Fruit fly (Drosophila melanogaster): ENCODE results near the gene Porin2.

Gene Porin2

dm6 chr2L:10841619-10842018, 5.2 kb downstream of the Porin2 start:
- TF ChIP-seq CG32121 (GFP tag; IDR thresholded peaks at IDR 0.05) (no peak), Pif1B (GFP tag; optimal IDR thresholded peaks at IDR 0.05) (no peak), fd96Ca (GFP tag; IDR thresholded peaks at IDR 0.05) (no peak), CG34367 (tag; optimal IDR thresholded peaks at IDR 0.05) (no peak), rn (GFP tag; IDR thresholded peaks at IDR 0.05) (no peak), gl (tag; optimal IDR thresholded peaks at IDR 0.05) (no peak)

dm6 chr2L:10837491-10837890, 9.4 kb downstream of the Porin2 start, which contains the start of gene Nos:
Nos (minus strand) TSS chr2L:10837511.
- TF ChIP-seq CG17806 (tag; optimal IDR thresholded peaks at IDR 0.05) (no peak), CG12605 (GFP tag; IDR thresholded peaks at IDR 0.05) (peak; percentile 76), D1 (tag; optimal IDR thresholded peaks at IDR 0.05) (no peak)

- TF ChIP-seq Pif1B (GFP tag; optimal IDR thresholded peaks at IDR 0.05): no peak
Observed at dm6 chr2L:10831590-10831989, 15.3 kb downstream of the Porin2 start.

- TF ChIP-seq CG17806 (tag; optimal IDR thresholded peaks at IDR 0.05) (no peak), CG32121 (GFP tag; IDR thresholded peaks at IDR 0.05) (no peak), Pif1B (GFP tag; optimal IDR thresholded peaks at IDR 0.05) (no peak), Pif1A (GFP tag; optimal IDR thresholded peaks at IDR 0.05) (no peak), EcR (GFP tag; optimal IDR thresholded peaks at IDR 0.05) (no peak), CG9948 (tag; optimal IDR thresholded peaks at IDR 0.05) (no peak), CG8301 (tag; optimal IDR thresholded peaks at IDR 0.05) (no peak), CG13204 (GFP tag; optimal IDR thresholded peaks at IDR 0.05) (no peak), D1 (tag; optimal IDR thresholded peaks at IDR 0.05) (no peak), CG34367 (tag; optimal IDR thresholded peaks at IDR 0.05) (no peak), gl (tag; optimal IDR thresholded peaks at IDR 0.05) (no peak), CG12605 (GFP tag; IDR thresholded peaks at IDR 0.05) (no peak), rn (GFP tag; IDR thresholded peaks at IDR 0.05) (no peak), Ets98B (GFP tag; IDR thresholded peaks at IDR 0.05) (no peak), Snoo (tag; optimal IDR thresholded peaks at IDR 0.05) (no peak), CG4496 (GFP tag; IDR thresholded peaks at IDR 0.05) (no peak)
Observed at dm6 chr2L:10822620-10823019, 24.2 kb downstream of the Porin2 start.

- TF ChIP-seq CG34367 (tag; optimal IDR thresholded peaks at IDR 0.05) (no peak), fd96Ca (GFP tag; IDR thresholded peaks at IDR 0.05) (no peak), gl (tag; optimal IDR thresholded peaks at IDR 0.05) (no peak), CG15710 (tag; optimal IDR thresholded peaks at IDR 0.05) (no peak), CG17806 (tag; optimal IDR thresholded peaks at IDR 0.05) (no peak), CG9948 (tag; optimal IDR thresholded peaks at IDR 0.05) (no peak), CG10348 (GFP tag; IDR thresholded peaks at IDR 0.05) (no peak), CG8301 (tag; optimal IDR thresholded peaks at IDR 0.05) (no peak), Pif1A (GFP tag; optimal IDR thresholded peaks at IDR 0.05) (no peak), D1 (tag; optimal IDR thresholded peaks at IDR 0.05) (no peak), EcR (GFP tag; optimal IDR thresholded peaks at IDR 0.05) (no peak), rn (GFP tag; IDR thresholded peaks at IDR 0.05) (no peak), CG32121 (GFP tag; IDR thresholded peaks at IDR 0.05) (no peak), Ets98B (GFP tag; IDR thresholded peaks at IDR 0.05) (no peak)
Observed at dm6 chr2L:10820405-10820804, 26.4 kb downstream of the Porin2 start, which contains the start of gene CG17134. CG17134 (plus strand) TSS chr2L:10820705.

- TF ChIP-seq Ets98B (GFP tag; IDR thresholded peaks at IDR 0.05): no peak
- no peak for TF ChIP-seq CG12605 (GFP tag; IDR thresholded peaks at IDR 0.05)
- TF ChIP-seq Snoo (tag; optimal IDR thresholded peaks at IDR 0.05): no peak
- TF ChIP-seq CG4496 (GFP tag; IDR thresholded peaks at IDR 0.05): no peak
- no peak for TF ChIP-seq CG32121 (GFP tag; IDR thresholded peaks at IDR 0.05)
- TF ChIP-seq fd96Ca (GFP tag; IDR thresholded peaks at IDR 0.05): no peak
- TF ChIP-seq CG10348 (GFP tag; IDR thresholded peaks at IDR 0.05): no peak
- no peak for TF ChIP-seq D1 (tag; optimal IDR thresholded peaks at IDR 0.05)
- TF ChIP-seq gl (tag; optimal IDR thresholded peaks at IDR 0.05): no peak
- TF ChIP-seq EcR (GFP tag; optimal IDR thresholded peaks at IDR 0.05): no peak
- TF ChIP-seq CG8159 (tag; optimal IDR thresholded peaks at IDR 0.05): no peak
- TF ChIP-seq CG13204 (GFP tag; optimal IDR thresholded peaks at IDR 0.05): no peak
- no peak for TF ChIP-seq CG14655 (GFP tag; optimal IDR thresholded peaks at IDR 0.05)
- TF ChIP-seq Pif1B (GFP tag; optimal IDR thresholded peaks at IDR 0.05): no peak
- TF ChIP-seq rn (GFP tag; IDR thresholded peaks at IDR 0.05): no peak
Observed at dm6 chr2L:10818807-10819206, 28.0 kb downstream of the Porin2 start, which contains the start of gene CG6508. CG6508 (plus strand) TSS chr2L:10819107.

dm6 chr2L:10801951-10802780, 44.7 kb downstream of the Porin2 start:
- TF ChIP-seq CG12605 (GFP tag; IDR thresholded peaks at IDR 0.05) (no peak), rn (GFP tag; IDR thresholded peaks at IDR 0.05) (no peak), CG10348 (GFP tag; IDR thresholded peaks at IDR 0.05) (no peak), CG14655 (GFP tag; optimal IDR thresholded peaks at IDR 0.05) (no peak)
